Fruit fly (Drosophila melanogaster) whole organism: ENCODE measurements around the gene Nt5a.
A peak's percentile ranks its signal among the peaks of the same experiment; 100 is the strongest.

Source experiments
- CG8478 ChIP-seq: fragments of >200 bp; optimal IDR thresholded peaks from 2 replicates; lab custom pipeline; 2018; ENCODE audit warnings: inconsistent platforms
- Dll ChIP-seq: fragments of >200 bp; optimal IDR thresholded peaks from 2 replicates; lab custom pipeline; 2017
- EcR ChIP-seq, 2 experiments: fragments of >200 bp; optimal IDR thresholded peaks; 2 replicates each; lab custom pipeline; 2017; ENCODE audit warnings: missing biosample characterization in 2 of 2, missing genetic modification characterization in 2 of 2, missing genetic modification reagents in 2 of 2
- pan ChIP-seq: fragments of >200 bp; optimal IDR thresholded peaks from 2 replicates; lab custom pipeline; 2017
- psq ChIP-seq: fragments of >200 bp; optimal IDR thresholded peaks from 2 replicates; lab custom pipeline; 2017
- usp ChIP-seq: fragments of >200 bp; optimal IDR thresholded peaks from 2 replicates; lab custom pipeline; 2017; ENCODE audit warnings: missing biosample characterization, missing genetic modification characterization, mixed read lengths

The Nt5a gene

DNA sequence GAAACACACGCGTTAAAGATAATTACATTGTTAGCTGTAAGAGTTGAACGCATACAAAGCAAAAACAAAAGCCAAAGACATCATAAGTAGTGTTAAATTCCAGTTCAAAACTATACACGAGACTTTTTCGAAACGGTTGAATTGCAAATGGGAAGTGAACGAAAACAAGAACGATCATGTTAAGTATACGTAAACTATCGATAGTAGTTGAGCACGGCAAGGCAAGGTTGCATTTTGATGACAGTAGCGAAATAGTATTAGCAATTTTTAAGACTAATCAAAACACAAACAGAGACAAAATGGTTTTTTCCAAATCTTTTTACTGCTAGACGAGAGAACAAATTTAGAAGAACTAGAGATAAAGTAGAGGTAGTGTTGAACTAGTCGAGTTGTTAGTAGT, 12.4 kb downstream of the Nt5a start:
- TF ChIP-seq pan (no peak), usp (GFP tag; lab: Kevin White, UChicago) (no peak), EcR (GFP tag; optimal IDR thresholded peaks at IDR 0.05; lab: Kevin White, UChicago) (no peak), Dll (lab: Kevin White, UChicago) (no peak), CG8478 (lab: Kevin White, UChicago) (no peak), psq (lab: Kevin White, UChicago) (no peak)

DNA sequence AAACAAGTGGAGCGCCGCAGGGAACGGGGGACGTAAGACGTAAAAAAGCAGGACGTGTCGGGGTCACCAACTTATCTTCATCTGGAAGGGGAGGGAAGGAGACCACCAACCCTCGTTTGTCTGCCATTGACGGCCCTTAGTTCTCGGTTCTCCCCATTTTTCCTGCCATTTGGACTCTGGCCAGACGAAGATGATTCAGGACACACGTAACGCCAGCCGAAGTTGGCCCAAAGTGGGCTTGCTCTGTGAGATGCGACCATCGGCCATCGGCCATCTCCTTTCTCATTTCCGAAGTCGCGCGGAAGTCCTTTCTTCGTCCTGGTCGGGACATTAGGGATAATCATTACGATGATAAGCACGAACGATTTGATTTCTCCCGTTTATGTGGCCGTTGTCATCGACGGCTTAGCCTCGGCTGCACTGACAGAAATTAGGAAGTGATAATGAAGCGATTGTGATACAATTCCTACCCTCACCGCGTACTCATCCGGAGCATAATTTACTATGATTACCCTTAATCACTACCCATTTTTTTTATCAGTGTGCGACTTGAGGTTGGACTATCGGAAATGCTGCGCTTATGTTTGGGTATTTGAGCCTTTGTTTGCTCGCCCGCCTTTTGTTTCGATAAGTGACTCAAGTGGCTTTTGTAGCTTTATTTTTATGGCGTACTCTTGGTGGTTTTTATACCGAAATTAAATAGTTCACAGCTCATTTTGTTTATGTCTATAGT, 26.2 kb downstream of the Nt5a start:
- TF ChIP-seq Dll (lab: Kevin White, UChicago) (no peak), pan (no peak), usp (GFP tag; lab: Kevin White, UChicago) (no peak), EcR (GFP tag; optimal IDR thresholded peaks at IDR 0.05; lab: Kevin White, UChicago) (no peak), psq (lab: Kevin White, UChicago) (no peak), CG8478 (lab: Kevin White, UChicago) (no peak)

DNA sequence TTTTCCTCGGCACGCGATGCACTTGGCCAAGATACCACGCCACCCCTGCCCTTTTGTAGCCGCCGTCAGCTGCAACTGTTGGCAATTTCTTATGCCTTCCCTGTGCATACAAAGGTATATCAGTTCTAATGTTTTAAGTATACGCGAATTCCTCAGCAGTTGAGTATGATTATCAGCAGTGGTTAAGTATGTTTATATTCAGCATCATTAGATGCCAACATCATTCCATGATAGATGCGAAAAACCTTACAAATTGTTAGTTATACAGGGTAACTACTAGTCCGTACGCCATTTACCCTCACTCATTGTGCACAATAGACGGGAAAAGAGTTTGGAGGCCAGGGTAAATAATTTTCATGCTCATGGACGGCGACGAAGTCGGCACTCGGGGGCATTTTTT, 27.5 kb downstream of the Nt5a start:
- no peak for TF ChIP-seq pan
- TF ChIP-seq EcR (GFP tag; optimal IDR thresholded peaks at IDR 0.05; lab: Kevin White, UChicago) = no peak
- no peak for TF ChIP-seq usp (GFP tag; lab: Kevin White, UChicago)
- TF ChIP-seq CG8478 (lab: Kevin White, UChicago) = no peak
- no peak for TF ChIP-seq Dll (lab: Kevin White, UChicago)
- no peak for TF ChIP-seq psq (lab: Kevin White, UChicago)

DNA sequence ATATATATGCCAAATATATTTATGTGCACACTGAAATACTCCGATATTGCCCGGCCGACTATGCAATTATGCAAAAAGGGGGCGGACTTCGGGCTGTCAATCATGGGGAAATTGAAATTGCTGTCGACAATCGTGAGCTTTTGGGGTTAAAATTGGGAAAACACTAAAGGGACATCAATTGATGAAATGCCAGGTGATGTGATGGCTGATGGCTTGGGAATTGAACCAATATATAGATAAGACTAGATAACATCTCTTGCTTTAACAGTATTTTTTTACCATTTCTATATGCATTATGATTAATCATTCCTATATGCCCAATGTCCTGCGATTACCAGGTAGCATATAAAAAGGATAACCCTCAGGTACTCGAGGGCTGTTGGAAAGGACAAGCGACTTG, 29.3 kb downstream of the Nt5a start:
- no peak for TF ChIP-seq CG8478 (lab: Kevin White, UChicago)
- no peak for TF ChIP-seq usp (GFP tag; lab: Kevin White, UChicago)
- no peak for TF ChIP-seq pan
- no peak for TF ChIP-seq EcR (GFP tag; optimal IDR thresholded peaks at IDR 0.05; lab: Kevin White, UChicago)
- no peak for TF ChIP-seq Dll (lab: Kevin White, UChicago)
- no peak for TF ChIP-seq psq (lab: Kevin White, UChicago)

DNA sequence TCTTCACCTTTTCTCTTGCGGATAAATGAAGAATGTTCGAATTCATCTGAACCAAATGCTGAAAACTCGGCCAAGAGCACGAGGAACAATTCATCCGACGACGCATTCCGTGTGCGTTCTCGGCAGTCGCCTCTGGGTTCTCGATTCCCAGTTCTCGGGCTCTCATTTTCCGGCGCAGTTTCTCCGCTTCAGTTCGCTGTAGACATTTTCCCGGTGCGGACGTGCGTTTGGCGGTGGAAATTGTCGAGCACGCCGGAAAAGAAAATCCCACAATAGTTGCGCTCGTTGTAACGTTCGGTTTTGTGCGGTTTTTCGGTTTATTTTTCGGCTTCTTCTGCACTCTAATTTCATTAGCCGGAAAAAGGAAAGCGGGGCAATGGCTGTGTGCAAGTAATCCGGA, 31.5 kb downstream of the Nt5a start, which contains the start of gene CG32333:
CG32333 (plus strand) TSS at position 190 of the 400 bp plus-strand sequence.
- no peak for TF ChIP-seq pan
- TF ChIP-seq psq (lab: Kevin White, UChicago) = no peak
- no peak for TF ChIP-seq CG8478 (lab: Kevin White, UChicago)
- no peak for TF ChIP-seq EcR (GFP tag; optimal IDR thresholded peaks at IDR 0.05; lab: Kevin White, UChicago)
- TF ChIP-seq usp (GFP tag; lab: Kevin White, UChicago) = no peak
- no peak for TF ChIP-seq Dll (lab: Kevin White, UChicago)

DNA sequence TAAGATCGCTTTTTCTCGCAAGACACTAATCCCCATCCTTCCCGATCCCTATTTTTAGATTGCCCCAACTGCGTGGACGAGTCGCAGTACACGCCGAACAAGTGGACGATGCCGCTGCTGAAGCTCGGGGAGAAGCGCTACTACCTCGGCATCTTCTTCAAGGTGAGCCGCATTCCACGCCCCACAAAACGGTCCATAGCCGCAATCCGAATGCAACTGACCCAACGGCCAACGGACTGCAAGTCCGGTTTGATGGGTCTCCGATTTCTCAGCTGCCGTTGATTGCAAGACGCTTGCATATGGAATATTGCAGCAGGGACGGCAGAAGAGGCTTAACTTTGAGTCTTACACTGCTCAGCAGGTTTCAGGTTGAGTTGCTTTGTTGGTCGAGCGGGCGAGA, 38.2 kb downstream of the Nt5a start:
- no peak for TF ChIP-seq usp (GFP tag; lab: Kevin White, UChicago)
- TF ChIP-seq pan = no peak
- TF ChIP-seq CG8478 (lab: Kevin White, UChicago) = no peak
- TF ChIP-seq EcR (GFP tag; optimal IDR thresholded peaks at IDR 0.05; lab: Kevin White, UChicago) = no peak
- TF ChIP-seq psq (lab: Kevin White, UChicago) = no peak
- TF ChIP-seq Dll (lab: Kevin White, UChicago) = no peak

DNA sequence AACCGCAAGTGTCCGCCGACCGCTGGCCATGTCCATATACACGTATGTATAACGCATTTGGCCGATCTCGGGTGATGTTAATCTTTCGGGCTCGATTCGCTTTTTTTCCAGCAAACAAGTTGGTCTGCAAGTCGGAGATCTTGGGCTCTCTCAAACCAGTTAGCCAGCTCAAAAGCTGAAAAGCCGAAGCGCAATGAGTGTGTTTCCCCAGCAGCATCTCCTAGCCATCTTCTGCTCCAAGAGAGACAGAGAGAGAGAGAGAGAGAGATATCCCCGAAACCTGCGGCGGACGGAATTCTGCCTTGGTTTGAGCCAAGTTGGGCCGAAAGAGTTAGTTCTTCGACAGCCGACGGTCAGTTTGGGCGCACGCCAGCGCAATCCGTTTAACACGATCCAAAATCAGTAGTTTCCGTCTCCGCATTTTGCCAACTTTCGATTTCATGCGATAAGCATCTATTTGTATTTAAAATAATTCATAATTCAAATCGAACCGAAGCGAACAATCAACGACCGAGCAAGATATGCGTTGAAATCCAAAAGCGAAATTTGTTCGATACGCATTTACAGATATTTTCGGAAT, 41.7 kb downstream of the Nt5a start:
- TF ChIP-seq usp (GFP tag; lab: Kevin White, UChicago) (no peak), EcR (GFP tag; optimal IDR thresholded peaks at IDR 0.05; lab: Kevin White, UChicago) (no peak), CG8478 (lab: Kevin White, UChicago) (no peak), Dll (lab: Kevin White, UChicago) (no peak), pan (no peak), psq (lab: Kevin White, UChicago) (no peak)

DNA sequence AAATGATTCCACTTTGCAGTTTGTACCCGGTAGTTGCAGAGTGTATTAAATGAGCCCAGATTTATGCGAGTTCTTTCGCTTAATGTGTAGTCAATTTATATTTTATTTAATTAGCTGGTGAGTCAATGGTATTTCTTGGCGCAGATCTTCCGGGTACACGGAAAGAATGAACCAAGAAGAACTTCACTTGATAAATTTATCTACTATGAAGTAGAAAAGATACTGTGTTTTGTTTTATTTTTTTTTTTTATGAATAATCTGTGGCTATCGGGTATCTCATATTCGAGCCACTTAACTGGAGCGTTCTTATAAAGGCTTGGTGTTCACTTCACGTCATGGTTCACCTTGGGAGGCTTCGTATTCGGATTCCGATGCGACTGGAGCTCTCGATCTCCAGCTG, 42.2 kb downstream of the Nt5a start:
- TF ChIP-seq pan = peak; percentile 57
- no peak for TF ChIP-seq usp (GFP tag; lab: Kevin White, UChicago)

DNA sequence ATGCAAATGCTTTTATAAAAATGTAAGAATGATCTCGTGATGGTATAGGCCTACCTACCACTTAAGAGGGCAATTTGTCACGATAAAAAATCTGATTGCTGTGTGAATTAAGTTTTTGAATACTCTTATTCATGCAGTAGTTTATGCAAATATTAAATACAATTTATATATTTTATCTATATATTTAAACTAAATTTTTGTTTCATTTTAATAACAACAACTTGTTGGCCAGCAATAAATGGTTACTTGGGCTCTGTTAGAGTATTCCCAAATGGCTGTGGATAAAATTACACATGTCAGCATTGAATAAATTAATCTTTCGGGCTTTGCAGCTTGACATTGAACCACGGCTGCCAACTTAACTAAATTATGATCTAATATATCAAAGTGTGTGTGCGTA, 48.7 kb downstream of the Nt5a start:
- no peak for TF ChIP-seq usp (GFP tag; lab: Kevin White, UChicago)
- TF ChIP-seq Dll (lab: Kevin White, UChicago) = no peak
- no peak for TF ChIP-seq psq (lab: Kevin White, UChicago)
- no peak for TF ChIP-seq CG8478 (lab: Kevin White, UChicago)
- no peak for TF ChIP-seq pan
- no peak for TF ChIP-seq EcR (GFP tag; optimal IDR thresholded peaks at IDR 0.05; lab: Kevin White, UChicago)

DNA sequence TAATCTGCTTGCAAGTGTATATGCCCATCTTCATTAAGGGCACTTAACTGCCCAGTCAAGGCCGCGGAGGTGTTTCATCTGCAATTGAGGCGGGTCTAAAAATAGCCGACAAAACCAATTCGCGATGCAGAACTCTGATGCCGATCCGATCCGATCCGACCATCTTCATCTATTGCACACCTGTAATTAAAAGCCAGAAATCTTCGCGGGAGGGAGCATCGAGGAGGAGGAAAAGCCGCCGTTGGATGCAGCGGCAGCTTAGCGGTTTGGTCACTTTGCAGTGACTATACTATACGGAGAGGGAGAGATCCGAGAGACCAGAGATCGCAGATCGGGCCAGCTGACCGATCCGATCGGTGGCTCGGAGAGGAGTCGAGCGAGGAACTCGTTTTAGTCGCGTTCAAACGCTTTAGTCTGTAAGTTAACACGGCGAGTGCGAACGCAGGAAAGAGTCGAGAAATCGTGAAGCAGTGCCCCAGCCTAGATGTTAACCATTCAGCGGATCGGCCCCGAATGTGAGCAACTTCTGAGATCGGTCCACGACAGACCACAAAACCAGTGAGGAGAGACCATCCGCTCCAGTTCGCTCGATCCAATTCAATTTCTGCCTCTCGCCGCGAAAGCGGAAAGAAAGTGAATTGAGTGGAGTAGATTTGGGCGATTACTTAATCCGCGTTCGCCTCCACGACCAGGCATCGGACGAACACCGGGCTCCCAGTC, 51.0 kb downstream of the Nt5a start, which contains the start of gene tfc:
tfc (plus strand) TSS at position 389 of the 720 bp plus-strand sequence.
- TF ChIP-seq Dll (lab: Kevin White, UChicago) = no peak
- no peak for TF ChIP-seq pan
- TF ChIP-seq psq (lab: Kevin White, UChicago) = no peak
- no peak for TF ChIP-seq EcR (GFP tag; optimal IDR thresholded peaks at IDR 0.05; lab: Kevin White, UChicago)
- TF ChIP-seq usp (GFP tag; lab: Kevin White, UChicago) = no peak
- TF ChIP-seq CG8478 (lab: Kevin White, UChicago) = no peak
